Fruit fly (Drosophila melanogaster) whole organism, embryonic: ENCODE results near the gene CG17625.

Source experiments
- B-H1 ChIP-seq: fragments of 200-800 bp; sonication (Bioruptor generic); IDR thresholded peaks from 3 replicates; pipeline ENCODE4 v1.3.6; 2022; ENCODE audit warnings: missing biosample characterization, missing genetic modification characterization
- CG10431 ChIP-seq: fragments of 200-800 bp; sonication (Bioruptor generic); optimal IDR thresholded peaks from 3 replicates; lab custom pipeline; 2018; ENCODE audit warnings: missing biosample characterization, mild to moderate bottlenecking, missing genetic modification characterization
- CG12391 ChIP-seq: fragments of 200-800 bp; sonication (Bioruptor generic); optimal IDR thresholded peaks from 3 replicates; lab custom pipeline; 2018; ENCODE audit warnings: missing biosample characterization, mild to moderate bottlenecking, missing genetic modification characterization, moderate library complexity
- CG13287 ChIP-seq: fragments of 200-800 bp; sonication (Bioruptor generic); IDR thresholded peaks from 2 replicates; pipeline ENCODE4 v1.3.6; 2022; ENCODE audit warnings: missing biosample characterization, missing genetic modification characterization; ENCODE audit not compliant: partially characterized antibody
- CG15479 ChIP-seq: fragments of 200-800 bp; sonication (Bioruptor generic); optimal IDR thresholded peaks from 3 replicates; lab custom pipeline; 2019; ENCODE audit warnings: missing biosample characterization, mild to moderate bottlenecking, missing genetic modification characterization, moderate library complexity
- CG16779 ChIP-seq: fragments of 200-800 bp; sonication (Bioruptor generic); IDR thresholded peaks from 2 replicates; pipeline ENCODE4 v1.3.6; 2022; ENCODE audit warnings: missing biosample characterization, missing genetic modification characterization
- CG17912 ChIP-seq: fragments of 200-800 bp; sonication (Bioruptor generic); optimal IDR thresholded peaks from 2 replicates; lab custom pipeline; 2018; ENCODE audit warnings: missing biosample characterization, mild to moderate bottlenecking, missing genetic modification characterization
- CG18619 ChIP-seq: fragments of 200-800 bp; sonication (Bioruptor generic); optimal IDR thresholded peaks from 3 replicates; lab custom pipeline; 2017; ENCODE audit warnings: missing biosample characterization, mild to moderate bottlenecking, missing genetic modification characterization
- CG2116 ChIP-seq: fragments of 200-800 bp; sonication (Bioruptor generic); optimal IDR thresholded peaks from 3 replicates; lab custom pipeline; 2018; ENCODE audit warnings: missing biosample characterization, mild to moderate bottlenecking, missing genetic modification characterization
- CG2129 ChIP-seq: fragments of 200-800 bp; sonication (Bioruptor generic); IDR thresholded peaks from 2 replicates; pipeline ENCODE4 v1.3.6; 2022; ENCODE audit warnings: missing biosample characterization, missing genetic modification characterization; ENCODE audit not compliant: partially characterized antibody
- CG33213 ChIP-seq: fragments of 200-800 bp; sonication (Bioruptor generic); optimal IDR thresholded peaks from 3 replicates; lab custom pipeline; 2016; ENCODE audit warnings: missing biosample characterization, missing genetic modification characterization
- CG4617 ChIP-seq: fragments of 200-800 bp; sonication (Bioruptor generic); optimal IDR thresholded peaks from 3 replicates; lab custom pipeline; 2016; ENCODE audit warnings: missing biosample characterization, missing genetic modification characterization, borderline replicate concordance
- CG8290 ChIP-seq, 3 experiments: fragments of 200-800 bp; sonication (Bioruptor generic); optimal IDR thresholded peaks; 2 replicates each; lab custom pipeline; 2016 to 2019; ENCODE audit warnings: missing biosample characterization in 3 of 3, missing genetic modification characterization in 3 of 3, mild to moderate bottlenecking in 2 of 3, moderate library complexity in 1 of 3
- CG8359 ChIP-seq: fragments of 200-800 bp; sonication (Bioruptor generic); optimal IDR thresholded peaks from 2 replicates; lab custom pipeline; 2017; ENCODE audit warnings: missing biosample characterization, mild to moderate bottlenecking, missing genetic modification characterization, borderline replicate concordance
- CG8944 ChIP-seq: fragments of 200-800 bp; sonication (Bioruptor generic); optimal IDR thresholded peaks from 3 replicates; lab custom pipeline; 2016; ENCODE audit warnings: missing biosample characterization, missing genetic modification characterization
- CHES-1-like ChIP-seq: fragments of 200-800 bp; sonication (Bioruptor generic); optimal IDR thresholded peaks from 2 replicates; lab custom pipeline; 2016; ENCODE audit warnings: missing biosample characterization, missing genetic modification characterization
- Camta ChIP-seq: fragments of 200-800 bp; sonication (Bioruptor generic); optimal IDR thresholded peaks from 2 replicates; lab custom pipeline; 2016; ENCODE audit warnings: missing biosample characterization, missing genetic modification characterization
- D19B ChIP-seq: fragments of 200-800 bp; sonication (Bioruptor generic); optimal IDR thresholded peaks from 2 replicates; lab custom pipeline; 2017; ENCODE audit warnings: missing biosample characterization, mild to moderate bottlenecking, missing genetic modification characterization
- Doc3 ChIP-seq: fragments of 200-800 bp; sonication (Bioruptor generic); IDR thresholded peaks from 3 replicates; pipeline ENCODE4 v1.3.6; 2022; ENCODE audit warnings: missing biosample characterization, missing genetic modification characterization; ENCODE audit not compliant: partially characterized antibody
- Dref ChIP-seq: fragments of 200-800 bp; sonication (Bioruptor generic); IDR thresholded peaks from 2 replicates; pipeline ENCODE4 v1.3.6; 2022; ENCODE audit warnings: missing biosample characterization, missing genetic modification characterization
- Gsc ChIP-seq: fragments of 200-800 bp; sonication (Bioruptor generic); IDR thresholded peaks from 2 replicates; pipeline ENCODE4 v1.3.6; 2022; ENCODE audit warnings: missing biosample characterization, missing genetic modification characterization
- Hr39 ChIP-seq: fragments of >200 bp; optimal IDR thresholded peaks from 2 replicates; lab custom pipeline; 2017
- Hr78 ChIP-seq, 2 experiments: fragments of 200-800 bp in 1 of 2; fragments of >200 bp in 1 of 2; sonication (Bioruptor generic) in 1 of 2; optimal IDR thresholded peaks; 2 replicates each; lab custom pipeline; 2017 to 2019; ENCODE audit warnings: missing biosample characterization in 2 of 2, missing genetic modification characterization in 2 of 2, mild to moderate bottlenecking in 1 of 2, moderate library complexity in 1 of 2
- MBD-R2 ChIP-seq: fragments of 200-800 bp; sonication (Bioruptor generic); IDR thresholded peaks from 2 replicates; pipeline ENCODE4 v1.3.6; 2022; ENCODE audit warnings: missing biosample characterization, missing genetic modification characterization
- NFAT ChIP-seq: fragments of 200-800 bp; sonication (Bioruptor generic); IDR thresholded peaks from 2 replicates; pipeline ENCODE4 v1.3.6; 2022; ENCODE audit warnings: missing biosample characterization, missing genetic modification characterization
- Poxn ChIP-seq: fragments of 200-800 bp; sonication (Bioruptor generic); IDR thresholded peaks from 2 replicates; pipeline ENCODE4 v1.3.6; 2022; ENCODE audit warnings: missing biosample characterization, missing genetic modification characterization
- Side ChIP-seq: fragments of 200-800 bp; sonication (Bioruptor generic); optimal IDR thresholded peaks from 2 replicates; lab custom pipeline; 2016; ENCODE audit warnings: missing biosample characterization, missing genetic modification characterization
- Sox102F ChIP-seq: fragments of 200-800 bp; sonication (Bioruptor generic); optimal IDR thresholded peaks from 2 replicates; lab custom pipeline; 2018; ENCODE audit warnings: missing biosample characterization, mild to moderate bottlenecking, missing genetic modification characterization, moderate library complexity
- TFAM ChIP-seq: fragments of 200-800 bp; sonication (Bioruptor generic); optimal IDR thresholded peaks from 2 replicates; lab custom pipeline; 2017; ENCODE audit warnings: missing biosample characterization, missing genetic modification characterization, inconsistent platforms
- ato ChIP-seq: fragments of 200-800 bp; sonication (Bioruptor generic); IDR thresholded peaks from 2 replicates; pipeline ENCODE4 v1.3.6; 2022; ENCODE audit warnings: missing biosample characterization, missing genetic modification characterization; ENCODE audit not compliant: partially characterized antibody
- dm ChIP-seq: fragments of 200-800 bp; sonication (Bioruptor generic); optimal IDR thresholded peaks from 3 replicates; lab custom pipeline; 2016; ENCODE audit warnings: missing biosample characterization, missing genetic modification characterization
- grn ChIP-seq: fragments of 200-800 bp; sonication (Bioruptor generic); optimal IDR thresholded peaks from 3 replicates; lab custom pipeline; 2017; ENCODE audit warnings: missing biosample characterization, missing genetic modification characterization
- hb ChIP-seq: fragments of 200-800 bp; sonication (Bioruptor generic); IDR thresholded peaks from 3 replicates; pipeline ENCODE4 v1.3.6; 2022; ENCODE audit warnings: missing biosample characterization, missing genetic modification characterization; ENCODE audit not compliant: partially characterized antibody
- hbn ChIP-seq: fragments of 200-800 bp; sonication (Bioruptor generic); IDR thresholded peaks from 2 replicates; pipeline ENCODE4 v1.3.6; 2022; ENCODE audit warnings: missing biosample characterization, missing genetic modification characterization; ENCODE audit not compliant: partially characterized antibody
- ind ChIP-seq: fragments of 200-800 bp; sonication (Bioruptor generic); optimal IDR thresholded peaks from 3 replicates; lab custom pipeline; 2016; ENCODE audit warnings: missing biosample characterization, missing genetic modification characterization
- insv ChIP-seq, 2 experiments: fragments of 200-800 bp; sonication (Bioruptor generic); optimal IDR thresholded peaks; 3 replicates each; lab custom pipeline; 2016 to 2018; ENCODE audit warnings: missing biosample characterization in 2 of 2, missing genetic modification characterization in 2 of 2
- jigr1 ChIP-seq: fragments of 200-800 bp; sonication (Bioruptor generic); IDR thresholded peaks from 3 replicates; pipeline ENCODE4 v1.3.6; 2022; ENCODE audit warnings: missing biosample characterization, missing genetic modification characterization
- maf-S ChIP-seq: fragments of 200-800 bp; sonication (Bioruptor generic); optimal IDR thresholded peaks from 2 replicates; lab custom pipeline; 2016; ENCODE audit warnings: missing biosample characterization, missing genetic modification characterization
- otp ChIP-seq: fragments of 200-800 bp; sonication (Bioruptor generic); IDR thresholded peaks from 3 replicates; pipeline ENCODE4, ENCODE4 v1.3.6; 2022; ENCODE audit warnings: missing biosample characterization, missing genetic modification characterization
- pho ChIP-seq: fragments of 200-800 bp; sonication (Bioruptor generic); optimal IDR thresholded peaks from 2 replicates; lab custom pipeline; 2016; ENCODE audit warnings: missing biosample characterization, missing genetic modification characterization
- phol ChIP-seq: fragments of 200-800 bp; sonication (Bioruptor generic); optimal IDR thresholded peaks from 3 replicates; lab custom pipeline; 2018; ENCODE audit warnings: missing biosample characterization, mild to moderate bottlenecking, missing genetic modification characterization, moderate library complexity
- pzg ChIP-seq: fragments of 200-800 bp; sonication (Bioruptor generic); optimal IDR thresholded peaks from 3 replicates; lab custom pipeline; 2018; ENCODE audit warnings: missing biosample characterization, mild to moderate bottlenecking, missing genetic modification characterization, moderate library complexity
- ranshi ChIP-seq: fragments of 200-800 bp; sonication (Bioruptor generic); IDR thresholded peaks from 2 replicates; pipeline ENCODE4 v1.3.6; 2022; ENCODE audit warnings: missing biosample characterization, missing genetic modification characterization
- schlank ChIP-seq: fragments of 200-800 bp; sonication (Bioruptor generic); optimal IDR thresholded peaks from 2 replicates; lab custom pipeline; 2018; ENCODE audit warnings: missing biosample characterization, mild to moderate bottlenecking, missing genetic modification characterization
- tna ChIP-seq: fragments of 200-800 bp; sonication (Bioruptor generic); IDR thresholded peaks from 2 replicates; pipeline ENCODE4 v1.3.6; 2022; ENCODE audit warnings: missing biosample characterization, missing genetic modification characterization; ENCODE audit not compliant: partially characterized antibody
- ttk ChIP-seq: fragments of 200-800 bp; sonication (Bioruptor generic); IDR thresholded peaks from 2 replicates; pipeline ENCODE4 v2.1.2; 2022; ENCODE audit warnings: missing biosample characterization, missing genetic modification characterization
- tx ChIP-seq: fragments of 200-800 bp; sonication (Bioruptor generic); optimal IDR thresholded peaks from 2 replicates; lab custom pipeline; 2016; ENCODE audit warnings: missing biosample characterization, missing genetic modification characterization
- wor ChIP-seq: fragments of 200-800 bp; sonication (Bioruptor generic); IDR thresholded peaks from 2 replicates; pipeline ENCODE4 v1.3.6; 2022; ENCODE audit warnings: missing biosample characterization, missing genetic modification characterization
- zen2 ChIP-seq: fragments of 200-800 bp; sonication (Bioruptor generic); IDR thresholded peaks from 3 replicates; pipeline ENCODE4 v1.3.6; 2022; ENCODE audit warnings: missing biosample characterization, missing genetic modification characterization; ENCODE audit not compliant: partially characterized antibody

Gene CG17625

dm6 chr3R:22639239-22639858 lies 47.3 kb upstream of the CG17625 start, which contains the start of the genes loco and wake (continued):
- TF ChIP-seq wor (GFP tag; lab: Robert Waterston, UW) (no peak), CG12391 (peak; percentile 53), CG18619 (no peak), Poxn (no peak), jigr1 (GFP tag; lab: Robert Waterston, UW) (no peak), otp (GFP tag; lab: Robert Waterston, UW) (no peak), CG8944 (GFP tag; lab: Kevin White, UChicago) (peak; percentile 1), insv (GFP tag; optimal IDR thresholded peaks at IDR 0.05; lab: Kevin White, UChicago) (peak in 1 of 2 experiments; percentile 39), ind (GFP tag; lab: Kevin White, UChicago) (no peak), Doc3 (GFP tag; lab: Robert Waterston, UW) (peak; percentile 95), CG2129 (GFP tag; lab: Robert Waterston, UW) (peak; percentile 90), Camta (no peak), Sox102F (GFP tag; lab: Kevin White, UChicago) (no peak), CG10431 (GFP tag; lab: Kevin White, UChicago) (no peak), hb (GFP tag; lab: Robert Waterston, UW) (peak; percentile 89), ttk (GFP tag; lab: Robert Waterston, UW) (no peak), B-H1 (GFP tag; lab: Robert Waterston, UW) (no peak), Gsc (GFP tag; lab: Robert Waterston, UW) (no peak), dm (GFP tag; lab: Kevin White, UChicago) (no peak), schlank (tag; lab: Kevin White, UChicago) (no peak), tx (GFP tag; lab: Kevin White, UChicago) (peak; percentile 16), ato (GFP tag; lab: Robert Waterston, UW) (peak; percentile 71; the same call in 1 of the 2 replicates), grn (GFP tag; lab: Kevin White, UChicago) (no peak), TFAM (no peak), hbn (GFP tag; lab: Robert Waterston, UW) (peak; percentile 94), Hr78 (GFP tag; optimal IDR thresholded peaks at IDR 0.05; lab: Kevin White, UChicago) (no peak), MBD-R2 (GFP tag; lab: Robert Waterston, UW) (peak; percentile 42), tna (peak; percentile 69; the same call in 1 of the 2 replicates), CG8359 (GFP tag; lab: Kevin White, UChicago) (peak; percentile 14), CG15479 (GFP tag; lab: Kevin White, UChicago) (peak; percentile 88), ranshi (GFP tag; lab: Robert Waterston, UW) (no peak), CG2116 (GFP tag; lab: Kevin White, UChicago) (peak; percentile 80), CG17912 (GFP tag; lab: Kevin White, UChicago) (no peak), phol (tag; lab: Kevin White, UChicago) (peak; percentile 64), NFAT (peak; percentile 3; the same call in 1 of the 2 replicates), Dref (GFP tag; lab: Robert Waterston, UW) (peak; percentile 71), CG16779 (GFP tag; lab: Robert Waterston, UW) (no peak), CG8290 (GFP tag; optimal IDR thresholded peaks at IDR 0.05; lab: Kevin White, UChicago) (peak; percentile 76), CG8290 (tag; optimal IDR thresholded peaks at IDR 0.05; lab: Kevin White, UChicago) (peak; percentile 2 to 45), CG13287 (GFP tag; lab: Robert Waterston, UW) (peak; percentile 96), Hr39 (no peak), Side (GFP tag; lab: Kevin White, UChicago) (peak; percentile 7), D19B (GFP tag; lab: Kevin White, UChicago) (no peak), pzg (GFP tag; lab: Kevin White, UChicago) (peak; percentile 86), pho (GFP tag; lab: Kevin White, UChicago) (no peak), CG4617 (GFP tag; lab: Kevin White, UChicago) (peak; percentile 79), zen2 (GFP tag; lab: Robert Waterston, UW) (peak; percentile 89), CHES-1-like (no peak), CG33213 (GFP tag; lab: Kevin White, UChicago) (peak; percentile 83), maf-S (GFP tag; lab: Kevin White, UChicago) (no peak)
